Worm (Caenorhabditis elegans): ENCODE results near the gene T20F7.3.

- TF ChIP-seq ceh-18 (tag; optimal IDR thresholded peaks at IDR 0.05) (no peak), elt-2 (tag; optimal IDR thresholded peaks at IDR 0.05) (no peak), nhr-11 (tag; optimal IDR thresholded peaks at IDR 0.05) (no peak)
Measured at ce11 chrX:16818271-16818670, 41.9 kb upstream of the T20F7.3 start.
